Worm (Caenorhabditis elegans): Measurements from ENCODE around the gene frpr-6.

DNA sequence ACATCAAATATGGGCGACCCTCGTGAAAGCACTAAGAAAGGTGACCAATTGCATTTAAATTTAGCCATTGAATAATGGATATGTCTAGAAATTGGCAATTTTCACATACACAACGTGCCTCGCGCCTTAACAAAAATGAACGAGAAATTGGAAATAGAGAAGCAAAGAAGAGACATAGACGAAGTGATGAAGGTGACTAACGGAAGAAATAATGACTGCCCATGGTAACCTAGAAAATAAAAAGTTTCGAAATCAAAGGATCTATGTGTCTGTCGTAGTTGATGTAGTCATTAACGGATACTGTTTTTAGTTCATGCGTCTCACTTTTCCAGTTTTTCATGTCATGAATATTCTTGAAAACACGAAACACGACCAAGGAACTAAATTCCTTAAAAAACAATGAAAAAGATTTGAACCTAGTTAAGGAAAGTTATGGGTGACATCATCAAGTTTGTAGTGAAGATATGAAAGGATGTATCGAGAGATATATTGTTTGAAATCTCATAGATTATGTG lies 22.8 kb downstream of the frpr-6 start:
- no peak for TF ChIP-seq ama-1 (optimal IDR thresholded peaks at IDR 0.05)
- TF ChIP-seq ama-1 (GFP tag; optimal IDR thresholded peaks at IDR 0.05) = no peak
- no peak for TF ChIP-seq ccch-3 (GFP tag; optimal IDR thresholded peaks at IDR 0.05)
- no peak for TF ChIP-seq nhr-80 (tag; optimal IDR thresholded peaks at IDR 0.05)
- TF ChIP-seq B0019.2 (GFP tag; conservative IDR thresholded peaks at IDR 0.05) = no peak
